Fruit fly (Drosophila melanogaster) whole organism, embryonic: ENCODE measurements around the gene Nak.

Experiments
- CG10267 ChIP-seq: fragments of 200-800 bp; sonication (Bioruptor generic); optimal IDR thresholded peaks from 2 replicates; lab custom pipeline; 2018; ENCODE audit warnings: missing biosample characterization, mild to moderate bottlenecking, missing genetic modification characterization, moderate library complexity
- CG11093 ChIP-seq: fragments of 200-800 bp; sonication (Bioruptor generic); IDR thresholded peaks from 3 replicates; pipeline ENCODE4 v1.3.6; 2022; ENCODE audit warnings: missing biosample characterization, missing genetic modification characterization
- CG11247 ChIP-seq: fragments of 200-800 bp; sonication (Bioruptor generic); IDR thresholded peaks from 2 replicates; pipeline ENCODE4 v1.3.6; 2022; ENCODE audit warnings: missing biosample characterization, missing genetic modification characterization
- CG12769 ChIP-seq: fragments of 200-800 bp; sonication (Bioruptor generic); optimal IDR thresholded peaks from 2 replicates; lab custom pipeline; 2019; ENCODE audit warnings: missing biosample characterization, mild to moderate bottlenecking, missing genetic modification characterization, moderate library complexity
- CG16813 ChIP-seq: fragments of 200-800 bp; sonication (Bioruptor generic); IDR thresholded peaks from 3 replicates; pipeline ENCODE4 v1.3.6; 2022; ENCODE audit warnings: missing biosample characterization, missing genetic modification characterization; ENCODE audit not compliant: partially characterized antibody
- CG17361 ChIP-seq: fragments of 200-800 bp; sonication (Bioruptor generic); IDR thresholded peaks from 3 replicates; pipeline ENCODE4 v1.3.6; 2022; ENCODE audit warnings: missing biosample characterization, missing genetic modification characterization
- CG18619 ChIP-seq: fragments of 200-800 bp; sonication (Bioruptor generic); optimal IDR thresholded peaks from 3 replicates; lab custom pipeline; 2017; ENCODE audit warnings: missing biosample characterization, mild to moderate bottlenecking, missing genetic modification characterization
- CG2116 ChIP-seq: fragments of 200-800 bp; sonication (Bioruptor generic); optimal IDR thresholded peaks from 3 replicates; lab custom pipeline; 2018; ENCODE audit warnings: missing biosample characterization, mild to moderate bottlenecking, missing genetic modification characterization
- CG2129 ChIP-seq: fragments of 200-800 bp; sonication (Bioruptor generic); IDR thresholded peaks from 2 replicates; pipeline ENCODE4 v1.3.6; 2022; ENCODE audit warnings: missing biosample characterization, missing genetic modification characterization; ENCODE audit not compliant: partially characterized antibody
- CG2199 ChIP-seq: fragments of 200-800 bp; sonication (Bioruptor generic); IDR thresholded peaks from 3 replicates; pipeline ENCODE4 v1.3.6; 2022; ENCODE audit warnings: missing biosample characterization, missing genetic modification characterization
- CG2712 ChIP-seq: fragments of 200-800 bp; optimal IDR thresholded peaks from 3 replicates; lab custom pipeline; 2019; ENCODE audit warnings: missing biosample characterization, mild to moderate bottlenecking, missing genetic modification characterization, moderate library complexity
- CG2889 ChIP-seq: fragments of 200-800 bp; sonication (Bioruptor generic); IDR thresholded peaks from 3 replicates; pipeline ENCODE4 v1.3.6; 2022; ENCODE audit warnings: missing biosample characterization, missing genetic modification characterization
- CG31441 ChIP-seq: fragments of 200-800 bp; sonication (Bioruptor generic); IDR thresholded peaks from 2 replicates; pipeline ENCODE4 v1.3.6; 2022; ENCODE audit warnings: missing biosample characterization, missing genetic modification characterization
- CG33213 ChIP-seq: fragments of 200-800 bp; sonication (Bioruptor generic); optimal IDR thresholded peaks from 3 replicates; lab custom pipeline; 2016; ENCODE audit warnings: missing biosample characterization, missing genetic modification characterization
- CG3726 ChIP-seq: fragments of 200-800 bp; sonication (Bioruptor generic); IDR thresholded peaks from 3 replicates; pipeline ENCODE4, ENCODE4 v1.3.6; 2022; ENCODE audit warnings: missing biosample characterization, missing genetic modification characterization
- CG4282 ChIP-seq: fragments of 200-800 bp; sonication (Bioruptor generic); optimal IDR thresholded peaks from 2 replicates; lab custom pipeline; 2016; ENCODE audit warnings: missing biosample characterization, missing genetic modification characterization
- CG4617 ChIP-seq: fragments of 200-800 bp; sonication (Bioruptor generic); optimal IDR thresholded peaks from 3 replicates; lab custom pipeline; 2016; ENCODE audit warnings: missing biosample characterization, missing genetic modification characterization, borderline replicate concordance
- CG4854 ChIP-seq: fragments of 200-800 bp; sonication (Bioruptor generic); optimal IDR thresholded peaks from 2 replicates; lab custom pipeline; 2016; ENCODE audit warnings: missing biosample characterization, missing genetic modification characterization, inconsistent platforms
- CG5180 ChIP-seq: fragments of 200-800 bp; sonication (Bioruptor generic); optimal IDR thresholded peaks from 3 replicates; lab custom pipeline; 2017; ENCODE audit warnings: missing biosample characterization, missing genetic modification characterization, mild to moderate bottlenecking, moderate library complexity, missing genetic modification reagents
- CG7357 ChIP-seq: fragments of 200-800 bp; sonication (Bioruptor generic); IDR thresholded peaks from 3 replicates; pipeline ENCODE4 v1.3.6; 2022; ENCODE audit warnings: missing biosample characterization, missing genetic modification characterization
- CG8765 ChIP-seq: fragments of 200-800 bp; sonication (Bioruptor generic); IDR thresholded peaks from 2 replicates; pipeline ENCODE4 v1.3.6; 2022; ENCODE audit warnings: missing biosample characterization, missing genetic modification characterization
- CG9609 ChIP-seq: fragments of 200-800 bp; sonication (Bioruptor generic); optimal IDR thresholded peaks from 3 replicates; lab custom pipeline; 2016; ENCODE audit warnings: missing biosample characterization, missing genetic modification characterization
- CkIIα-i1 ChIP-seq: fragments of 200-800 bp; sonication (Bioruptor generic); IDR thresholded peaks from 2 replicates; pipeline ENCODE4 v1.3.6; 2022; ENCODE audit warnings: missing biosample characterization, missing genetic modification characterization
- Doc3 ChIP-seq: fragments of 200-800 bp; sonication (Bioruptor generic); IDR thresholded peaks from 3 replicates; pipeline ENCODE4 v1.3.6; 2022; ENCODE audit warnings: missing biosample characterization, missing genetic modification characterization; ENCODE audit not compliant: partially characterized antibody
- Ets65A ChIP-seq: fragments of 200-800 bp; sonication (Bioruptor generic); peaks from one replicate; lab custom pipeline; 2016; ENCODE audit warnings: missing biosample characterization, missing genetic modification characterization
- Fer1 ChIP-seq: fragments of 200-800 bp; sonication (Bioruptor generic); optimal IDR thresholded peaks from 2 replicates; lab custom pipeline; 2017; ENCODE audit warnings: missing biosample characterization, mild to moderate bottlenecking, missing genetic modification characterization
- HLH4C ChIP-seq: fragments of 200-800 bp; sonication (Bioruptor generic); IDR thresholded peaks from 3 replicates; pipeline ENCODE4 v1.3.6; 2022; ENCODE audit warnings: missing biosample characterization, missing genetic modification characterization; ENCODE audit not compliant: partially characterized antibody
- Hey ChIP-seq: fragments of 200-800 bp; sonication (Bioruptor generic); optimal IDR thresholded peaks from 3 replicates; lab custom pipeline; 2018; ENCODE audit warnings: missing biosample characterization, mild to moderate bottlenecking, missing genetic modification characterization
- Hsf ChIP-seq: fragments of 200-800 bp; sonication (Bioruptor generic); optimal IDR thresholded peaks from 3 replicates; lab custom pipeline; 2016; ENCODE audit warnings: missing biosample characterization, missing genetic modification characterization
- Scr ChIP-seq: fragments of 200-800 bp; sonication (Bioruptor generic); IDR thresholded peaks from 2 replicates; pipeline ENCODE4 v1.3.6; 2022; ENCODE audit warnings: missing biosample characterization, missing genetic modification characterization; ENCODE audit not compliant: partially characterized antibody
- Sin3A ChIP-seq: fragments of >200 bp; optimal IDR thresholded peaks from 2 replicates; lab custom pipeline; 2018
- TFAM ChIP-seq: fragments of 200-800 bp; sonication (Bioruptor generic); optimal IDR thresholded peaks from 2 replicates; lab custom pipeline; 2017; ENCODE audit warnings: missing biosample characterization, missing genetic modification characterization, inconsistent platforms
- Vsx1 ChIP-seq: fragments of 200-800 bp; sonication (Bioruptor generic); optimal IDR thresholded peaks from 2 replicates; lab custom pipeline; 2017; ENCODE audit warnings: missing biosample characterization, mild to moderate bottlenecking, missing genetic modification characterization, missing genetic modification reagents
- YL-1 ChIP-seq: fragments of 200-800 bp; sonication (Bioruptor generic); optimal IDR thresholded peaks from 3 replicates; lab custom pipeline; 2017; ENCODE audit warnings: missing biosample characterization, mild to moderate bottlenecking, missing genetic modification characterization
- az2 ChIP-seq: fragments of 200-800 bp; sonication (Bioruptor generic); optimal IDR thresholded peaks from 3 replicates; lab custom pipeline; 2016; ENCODE audit warnings: missing biosample characterization, missing genetic modification characterization
- ftz-f1 ChIP-seq: fragments of 200-800 bp; sonication (Bioruptor generic); optimal IDR thresholded peaks from 2 replicates; lab custom pipeline; 2016; ENCODE audit warnings: missing biosample characterization, missing genetic modification characterization
- oc ChIP-seq: fragments of 200-800 bp; sonication (Bioruptor generic); optimal IDR thresholded peaks from 2 replicates; lab custom pipeline; 2018; ENCODE audit warnings: missing biosample characterization, mild to moderate bottlenecking, missing genetic modification characterization, moderate library complexity
- pan ChIP-seq, 4 experiments: fragments of >200 bp in 3 of 4; fragments of 200-800 bp in 1 of 4; sonication (Bioruptor generic) in 1 of 4; optimal IDR thresholded peaks in 3 of 4; IDR thresholded peaks in 1 of 4; 2 replicates each; pipeline versions ENCODE4 v1.3.6 to Lab custom; 2017 to 2022; ENCODE audit warnings: missing biosample characterization in 2 of 4, missing genetic modification characterization in 2 of 4, mixed read lengths in 1 of 4
- prd ChIP-seq, 3 experiments: fragments of >200 bp in 2 of 3; fragments of 200-800 bp in 1 of 3; sonication (Bioruptor generic) in 1 of 3; optimal IDR thresholded peaks in 2 of 3; IDR thresholded peaks in 1 of 3; 2 replicates in 2 of 3; 3 replicates in 1 of 3; pipeline versions ENCODE4 v1.3.6 to Lab custom; 2017 to 2022; ENCODE audit warnings: missing biosample characterization in 1 of 3, missing genetic modification characterization in 1 of 3
- rib ChIP-seq: fragments of 200-800 bp; sonication (Bioruptor generic); IDR thresholded peaks from 2 replicates; pipeline ENCODE4 v1.3.6; 2022; ENCODE audit warnings: missing biosample characterization, missing genetic modification characterization
- sisA ChIP-seq: fragments of 200-800 bp; sonication (Bioruptor generic); IDR thresholded peaks from 2 replicates; pipeline ENCODE4 v1.3.6; 2022; ENCODE audit warnings: missing biosample characterization, missing genetic modification characterization
- slou ChIP-seq: fragments of 200-800 bp; sonication (Bioruptor generic); optimal IDR thresholded peaks from 3 replicates; lab custom pipeline; 2016; ENCODE audit warnings: missing biosample characterization, missing genetic modification characterization
- sna ChIP-seq: fragments of 200-800 bp; sonication (Bioruptor generic); IDR thresholded peaks from 2 replicates; pipeline ENCODE4 v1.3.6; 2022; ENCODE audit warnings: missing biosample characterization, missing genetic modification characterization; ENCODE audit not compliant: partially characterized antibody
- sr ChIP-seq: fragments of 200-800 bp; sonication (Bioruptor generic); IDR thresholded peaks from 3 replicates; pipeline ENCODE4 v1.3.6; 2022; ENCODE audit warnings: missing biosample characterization, missing genetic modification characterization
- sug ChIP-seq: fragments of 200-800 bp; optimal IDR thresholded peaks from 2 replicates; lab custom pipeline; 2019; ENCODE audit warnings: missing biosample characterization, mild to moderate bottlenecking, missing genetic modification characterization, moderate library complexity
- tio ChIP-seq: fragments of 200-800 bp; sonication (Bioruptor generic); optimal IDR thresholded peaks from 2 replicates; lab custom pipeline; 2017; ENCODE audit warnings: missing biosample characterization, missing genetic modification characterization, inconsistent platforms
- tll ChIP-seq, 2 experiments: fragments of 200-800 bp in 1 of 2; fragments of >200 bp in 1 of 2; sonication (Bioruptor generic) in 1 of 2; optimal IDR thresholded peaks; 2 replicates each; lab custom pipeline; 2017 to 2019; ENCODE audit warnings: missing biosample characterization in 2 of 2, missing genetic modification characterization in 2 of 2, mild to moderate bottlenecking in 1 of 2, moderate library complexity in 1 of 2
- unc-4 ChIP-seq: fragments of 200-800 bp; sonication (Bioruptor generic); IDR thresholded peaks from 2 replicates; pipeline ENCODE4 v1.3.6; 2022; ENCODE audit warnings: missing biosample characterization, missing genetic modification characterization; ENCODE audit not compliant: partially characterized antibody
- zfh2 ChIP-seq: fragments of 200-800 bp; sonication (Bioruptor generic); optimal IDR thresholded peaks from 2 replicates; lab custom pipeline; 2016; ENCODE audit warnings: missing biosample characterization, missing genetic modification characterization

The Nak gene

DNA sequence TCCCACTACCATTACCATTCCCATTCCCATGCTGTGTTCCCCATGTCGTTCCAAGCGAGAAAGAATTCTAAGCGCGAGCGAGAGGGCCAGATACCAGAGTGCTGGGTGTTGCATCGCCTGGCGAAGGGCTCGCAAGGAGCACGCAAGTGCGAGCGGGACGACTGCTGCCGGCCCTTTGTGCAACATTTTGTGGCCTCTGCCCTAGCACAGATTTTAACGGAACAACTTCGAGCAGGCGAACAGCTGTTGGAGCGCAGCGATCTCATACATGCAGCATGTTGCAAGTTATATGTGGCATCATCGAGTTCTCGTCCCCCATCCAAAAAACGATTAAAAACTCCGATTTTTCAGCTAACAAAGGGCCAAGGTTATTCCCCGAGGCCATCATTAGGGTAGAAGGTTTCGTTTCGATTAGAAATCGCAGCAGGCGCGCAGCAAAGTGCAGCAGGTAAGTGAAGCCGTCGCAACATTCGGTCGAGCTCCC is 21.0 kb downstream of the Nak start (continued):
- TF ChIP-seq pan (optimal IDR thresholded peaks at IDR 0.05; lab: Kevin White, UChicago): no peak
- TF ChIP-seq pan (GFP tag; optimal IDR thresholded peaks at IDR 0.05 in 1 of 2, IDR thresholded peaks at IDR 0.05 in 1 of 2): no peak
- TF ChIP-seq CG2199 (GFP tag; lab: Robert Waterston, UW): peak; percentile 84; the same call in 1 of the 3 replicates
- no peak for TF ChIP-seq sisA
- TF ChIP-seq oc (tag; lab: Kevin White, UChicago): no peak
- TF ChIP-seq CG17361 (GFP tag; lab: Robert Waterston, UW): no peak
- TF ChIP-seq slou: no peak
- no peak for TF ChIP-seq rib (GFP tag; lab: Robert Waterston, UW)
- no peak for TF ChIP-seq az2 (GFP tag; lab: Kevin White, UChicago)
- no peak for TF ChIP-seq CG9609 (GFP tag; lab: Kevin White, UChicago)
- no peak for TF ChIP-seq Hey (tag; lab: Kevin White, UChicago)
- peak; percentile 64 for TF ChIP-seq sna (GFP tag; lab: Robert Waterston, UW)
- TF ChIP-seq sr (GFP tag; lab: Robert Waterston, UW): no peak
- no peak for TF ChIP-seq CG3726 (GFP tag; lab: Robert Waterston, UW)
- TF ChIP-seq CG31441 (GFP tag; lab: Robert Waterston, UW): no peak
- TF ChIP-seq CG33213: no peak
- no peak for TF ChIP-seq CG2712
- no peak for TF ChIP-seq CG4854
- no peak for TF ChIP-seq tio
- no peak for TF ChIP-seq CkIIα-i1 (GFP tag; lab: Robert Waterston, UW)
- no peak for TF ChIP-seq CG2116 (GFP tag; lab: Kevin White, UChicago)
- TF ChIP-seq ftz-f1 (GFP tag; lab: Kevin White, UChicago): no peak
- TF ChIP-seq CG11247: no peak
- TF ChIP-seq Sin3A: no peak
- TF ChIP-seq Fer1 (GFP tag; lab: Kevin White, UChicago): no peak
- no peak for TF ChIP-seq CG4282 (GFP tag; lab: Kevin White, UChicago)
- no peak for TF ChIP-seq sug (tag; lab: Kevin White, UChicago)
- TF ChIP-seq tll (GFP tag; optimal IDR thresholded peaks at IDR 0.05; lab: Kevin White, UChicago): peak in 1 of 2 experiments; percentile 22
- no peak for TF ChIP-seq Vsx1
- peak; percentile 47; the same call in 1 of the 3 replicates for TF ChIP-seq Doc3
- no peak for TF ChIP-seq Hsf (GFP tag; lab: Kevin White, UChicago)
- TF ChIP-seq CG4617 (GFP tag; lab: Kevin White, UChicago): no peak
- TF ChIP-seq CG2129 (GFP tag; lab: Robert Waterston, UW): no peak
- peak; percentile 39 for TF ChIP-seq CG12769
- TF ChIP-seq CG2889 (GFP tag; lab: Robert Waterston, UW): no peak
- no peak for TF ChIP-seq CG11093 (GFP tag; lab: Robert Waterston, UW)
- TF ChIP-seq YL-1 (GFP tag; lab: Kevin White, UChicago): no peak
- no peak for TF ChIP-seq Ets65A (GFP tag; lab: Kevin White, UChicago)
- no peak for TF ChIP-seq CG18619 (GFP tag; lab: Kevin White, UChicago)
- TF ChIP-seq CG8765 (GFP tag; lab: Robert Waterston, UW): no peak
- no peak for TF ChIP-seq TFAM (GFP tag; lab: Kevin White, UChicago)
- TF ChIP-seq HLH4C (GFP tag; lab: Robert Waterston, UW): 0 out of 3 replicates have a peak, but pooled peaks have one; percentile 46
- TF ChIP-seq zfh2: no peak
- TF ChIP-seq unc-4 (GFP tag; lab: Robert Waterston, UW): 0 out of 2 replicates have a peak, but pooled peaks have one; percentile 22
- no peak for TF ChIP-seq CG7357 (GFP tag; lab: Robert Waterston, UW)
- TF ChIP-seq Scr (GFP tag; lab: Robert Waterston, UW): peak; percentile 37
- peak; percentile 97 for TF ChIP-seq CG5180
- TF ChIP-seq CG10267 (tag; lab: Kevin White, UChicago): no peak
- TF ChIP-seq prd (optimal IDR thresholded peaks at IDR 0.05; lab: Kevin White, UChicago): no peak
- no peak for TF ChIP-seq prd (GFP tag; IDR thresholded peaks at IDR 0.05; lab: Robert Waterston, UW)
- TF ChIP-seq CG16813 (GFP tag; lab: Robert Waterston, UW): peak; percentile 38; the same call in 1 of the 3 replicates
